Fruit fly (Drosophila melanogaster) whole organism, prepupa: ENCODE measurements around the gene CG34169.

Experiments
- Blimp-1 ChIP-seq: fragments of 200-800 bp; sonication (Bioruptor generic); optimal IDR thresholded peaks from 3 replicates; lab custom pipeline; 2017; ENCODE audit warnings: missing biosample characterization, missing genetic modification characterization, mild to moderate bottlenecking, moderate library complexity, missing genetic modification reagents
- CG15336 ChIP-seq: fragments of 200-800 bp; sonication (Bioruptor generic); IDR thresholded peaks from 2 replicates; pipeline ENCODE4 v1.3.6; 2022; ENCODE audit warnings: missing biosample characterization, missing genetic modification characterization
- CG3032 ChIP-seq: fragments of 200-800 bp; optimal IDR thresholded peaks from 2 replicates; lab custom pipeline; 2019; ENCODE audit warnings: missing biosample characterization, mild to moderate bottlenecking, missing genetic modification characterization, moderate library complexity
- Lpt ChIP-seq: fragments of 200-800 bp; sonication (Bioruptor generic); optimal IDR thresholded peaks from 3 replicates; lab custom pipeline; 2016; ENCODE audit warnings: missing biosample characterization, missing genetic modification characterization
- eg ChIP-seq: fragments of 200-800 bp; sonication (Bioruptor generic); IDR thresholded peaks from 3 replicates; pipeline ENCODE4 v1.3.6; 2022; ENCODE audit warnings: missing biosample characterization, missing genetic modification characterization

DNA sequence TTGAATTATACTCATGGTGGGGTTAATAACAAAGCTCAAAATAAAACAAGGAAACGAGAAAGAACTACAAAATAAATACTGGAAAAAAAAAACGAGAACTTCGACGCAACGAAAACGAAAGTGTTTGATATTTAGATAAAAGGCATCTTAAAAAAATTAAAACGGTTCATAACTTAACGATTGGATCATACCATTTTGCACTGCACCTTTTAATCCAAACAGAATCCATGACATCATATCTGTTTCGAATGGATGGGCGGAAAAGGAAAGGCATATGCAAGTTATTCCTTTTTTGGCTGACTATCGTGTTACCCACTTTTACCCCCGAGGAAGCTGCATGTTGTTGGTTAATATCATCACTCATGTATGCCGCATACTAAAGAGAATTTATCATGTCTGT lies 47.4 kb upstream of the CG34169 start, which contains the start of gene CG31784:
- TF ChIP-seq Blimp-1 (GFP tag; lab: Kevin White, UChicago) (no peak), CG15336 (GFP tag; lab: Robert Waterston, UW) (no peak), eg (GFP tag; lab: Robert Waterston, UW) (no peak), Lpt (GFP tag; lab: Kevin White, UChicago) (no peak), CG3032 (tag; lab: Kevin White, UChicago) (no peak)
